Worm (Caenorhabditis elegans) whole organism, L2 larva: ENCODE data around the gene nhr-54.

ENCODE experiments used
- mab-5 ChIP-seq: fragments of 150-350 bp; optimal IDR thresholded peaks from 2 replicates; lab custom pipeline; 2014; ENCODE audit warnings: missing biosample characterization, missing genetic modification characterization
- nhr-11 ChIP-seq: fragments of 150-350 bp; optimal IDR thresholded peaks from 2 replicates; lab custom pipeline; 2014; ENCODE audit warnings: missing biosample characterization, missing genetic modification characterization
- nhr-237 ChIP-seq: fragments of 150-350 bp; optimal IDR thresholded peaks from 2 replicates; lab custom pipeline; 2014; ENCODE audit warnings: missing biosample characterization, missing genetic modification characterization
- skn-1 ChIP-seq: sonication (generic microtip); optimal IDR thresholded peaks from 2 replicates; lab custom pipeline; 2017; ENCODE audit warnings: missing biosample characterization, missing genetic modification characterization
- unc-39 ChIP-seq: fragments of 150-350 bp; optimal IDR thresholded peaks from 2 replicates; lab custom pipeline; 2014; ENCODE audit warnings: missing biosample characterization, missing genetic modification characterization
- ztf-11 ChIP-seq: sonication (generic microtip); optimal IDR thresholded peaks from 2 replicates; lab custom pipeline; 2017; ENCODE audit warnings: missing biosample characterization, missing genetic modification characterization
- ztf-4 ChIP-seq: fragments of 150-350 bp; optimal IDR thresholded peaks from 2 replicates; lab custom pipeline; 2014; ENCODE audit warnings: missing biosample characterization, missing genetic modification characterization

DNA sequence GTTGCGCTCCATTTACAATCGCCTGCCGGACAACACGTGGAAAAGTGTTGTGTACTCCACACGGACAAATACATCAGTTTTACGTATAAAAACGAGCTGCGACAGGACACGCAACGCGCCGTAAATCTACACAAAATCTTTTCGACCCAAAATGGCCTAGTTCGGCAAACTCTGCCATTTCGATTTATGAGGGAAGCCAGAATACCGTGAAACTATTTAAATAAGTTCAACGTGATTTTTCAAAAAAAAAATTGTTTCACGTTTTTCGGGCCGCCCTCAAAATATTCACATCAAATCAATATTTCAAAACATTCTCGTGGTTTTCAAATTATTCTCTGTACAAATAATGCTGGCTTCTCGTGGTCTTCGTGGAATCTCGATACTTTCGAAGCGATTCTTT lies 21.1 kb upstream of the nhr-54 start, which contains the start of gene F36D3.8:
- TF ChIP-seq nhr-237 (tag; lab: Kevin White, UChicago) = no peak
- TF ChIP-seq ztf-4 = no peak
- TF ChIP-seq ztf-11 (tag; lab: Kevin White, UChicago) = no peak
- TF ChIP-seq skn-1 (tag; lab: Kevin White, UChicago) = no peak
- TF ChIP-seq unc-39 (tag; lab: Kevin White, UChicago) = no peak
- no peak for TF ChIP-seq mab-5 (tag; lab: Kevin White, UChicago)
- no peak for TF ChIP-seq nhr-11 (tag; lab: Kevin White, UChicago)
